Worm (Caenorhabditis elegans): ENCODE measurements around the gene cyp-29A2.

ce11 chrV:11196109-11196508 is 21.3 kb upstream of the cyp-29A2 start, which contains the start of gene clc-6:
- no peak for TF ChIP-seq sdz-12 (GFP tag; optimal IDR thresholded peaks at IDR 0.05)
- no peak for TF ChIP-seq nhr-237 (tag; optimal IDR thresholded peaks at IDR 0.05)
